Fruit fly (Drosophila melanogaster): ENCODE results near the gene Sfp24Bc.

The Sfp24Bc gene

DNA sequence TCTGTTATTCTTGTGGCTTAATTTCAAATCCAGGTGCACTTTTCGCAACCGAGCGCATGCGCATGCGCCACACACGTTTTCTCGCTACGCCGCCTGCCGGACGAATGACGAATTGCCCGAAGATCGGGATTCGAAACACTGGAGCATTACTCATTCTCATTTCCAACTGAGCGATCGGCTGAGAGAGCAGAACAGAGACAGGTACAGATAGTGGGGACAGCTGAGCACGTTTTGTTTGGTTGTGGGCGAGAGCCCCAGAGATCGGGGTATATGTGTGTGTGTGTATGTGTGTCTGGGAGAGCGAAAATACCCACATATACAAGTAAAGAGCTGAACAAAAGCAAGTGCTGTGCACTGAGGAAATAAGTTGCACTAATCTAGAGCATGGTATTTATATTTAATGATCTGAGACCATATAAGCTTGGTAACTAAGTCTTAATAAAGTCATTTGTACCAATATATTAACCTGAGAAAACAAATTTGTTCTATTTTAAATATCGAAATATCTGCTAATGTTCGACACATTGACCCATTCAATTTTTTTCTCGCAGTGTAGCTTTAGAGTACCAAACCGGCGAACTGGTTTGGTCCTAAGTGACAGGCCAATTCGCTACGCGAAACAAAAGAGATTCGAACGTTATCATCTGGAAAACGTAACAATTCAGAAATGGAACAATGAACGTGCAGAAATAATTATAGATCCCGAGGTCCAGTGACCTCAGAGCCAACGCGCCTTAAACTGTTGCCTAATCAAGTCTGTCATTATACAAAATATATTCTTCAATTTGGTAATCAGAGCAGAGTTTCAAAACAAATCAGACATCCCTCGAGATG is 38.1 kb downstream of the Sfp24Bc start (continued):
- TF ChIP-seq CG10274 (GFP tag; optimal IDR thresholded peaks at IDR 0.05) (peak; percentile 99), CG11723 (GFP tag; optimal IDR thresholded peaks at IDR 0.05) (peak; percentile 80), CG8765 (GFP tag; IDR thresholded peaks at IDR 0.05) (peak; percentile 96), Med (GFP tag) (peak; percentile 99), BtbVII (GFP tag; optimal IDR thresholded peaks at IDR 0.05) (peak; percentile 99), Aef1 (GFP tag; IDR thresholded peaks at IDR 0.05) (peak; percentile 93), Dip3 (GFP tag; optimal IDR thresholded peaks at IDR 0.05) (peak; percentile 89), pnt (GFP tag; optimal IDR thresholded peaks at IDR 0.05) (peak; percentile 97), hkb (optimal IDR thresholded peaks at IDR 0.05) (no peak), hkb (GFP tag; IDR thresholded peaks at IDR 0.05) (peak; percentile 96), CG7928 (GFP tag; optimal IDR thresholded peaks at IDR 0.05) (peak; percentile 80), ab (GFP tag; optimal IDR thresholded peaks at IDR 0.05) (peak; percentile 93), dati (GFP tag; IDR thresholded peaks at IDR 0.05) (peak; percentile 90), psq (GFP tag; optimal IDR thresholded peaks at IDR 0.05) (peak; percentile 72), Drgx (GFP tag; IDR thresholded peaks at IDR 0.05) (peak; percentile 99), Opbp (GFP tag; IDR thresholded peaks at IDR 0.05; ENCODE audit: partially characterized antibody) (no peak), CG32767 (GFP tag; IDR thresholded peaks at IDR 0.05) (peak; percentile 96), CG11456 (GFP tag; IDR thresholded peaks at IDR 0.05) (peak; percentile 93), rib (GFP tag; IDR thresholded peaks at IDR 0.05) (peak; percentile 94), CG14050 (GFP tag; IDR thresholded peaks at IDR 0.05) (peak; percentile 93), CG4360 (GFP tag; IDR thresholded peaks at IDR 0.05) (peak; percentile 87), E2f2 (GFP tag; IDR thresholded peaks at IDR 0.05) (peak; percentile 81), CG7556 (GFP tag; optimal IDR thresholded peaks at IDR 0.05) (peak; percentile 96), Rfx (GFP tag; IDR thresholded peaks at IDR 0.05) (peak; percentile 97), sens-2 (GFP tag; IDR thresholded peaks at IDR 0.05) (peak; percentile 93), ems (GFP tag; optimal IDR thresholded peaks at IDR 0.05) (peak; percentile 91), CG13624 (GFP tag; optimal IDR thresholded peaks at IDR 0.05) (peak; percentile 95), nom (GFP tag; optimal IDR thresholded peaks at IDR 0.05) (peak; percentile 96), Mrtf (GFP tag; IDR thresholded peaks at IDR 0.05) (peak; percentile 94), pho (GFP tag; optimal IDR thresholded peaks at IDR 0.05) (peak; percentile 92), pzg (GFP tag; optimal IDR thresholded peaks at IDR 0.05) (peak; percentile 27), nau (GFP tag; optimal IDR thresholded peaks at IDR 0.05) (peak; percentile 99), CG10431 (GFP tag; optimal IDR thresholded peaks at IDR 0.05) (peak; percentile 74), E2f1 (GFP tag; IDR thresholded peaks at IDR 0.05) (peak; percentile 99), Mes4 (GFP tag; optimal IDR thresholded peaks at IDR 0.05) (peak; percentile 93), org-1 (GFP tag; optimal IDR thresholded peaks at IDR 0.05) (peak; percentile 93), CG17612 (GFP tag; IDR thresholded peaks at IDR 0.05) (peak; percentile 97), pum (GFP tag; optimal IDR thresholded peaks at IDR 0.05) (peak; percentile 97), grau (tag; optimal IDR thresholded peaks at IDR 0.05) (peak; percentile 95), CG2712 (tag; optimal IDR thresholded peaks at IDR 0.05) (peak; percentile 100), Bteb2 (GFP tag; optimal IDR thresholded peaks at IDR 0.05) (peak; percentile 89), CG30020 (tag; optimal IDR thresholded peaks at IDR 0.05) (peak; percentile 72), sna (GFP tag; IDR thresholded peaks at IDR 0.05; ENCODE audit: partially characterized antibody) (no peak), Oli (tag; optimal IDR thresholded peaks at IDR 0.05) (peak; percentile 95), zen2 (GFP tag; IDR thresholded peaks at IDR 0.05; ENCODE audit: partially characterized antibody) (peak; percentile 20), CG31224 (GFP tag; IDR thresholded peaks at IDR 0.05) (peak; percentile 94), dmrt11E (tag; optimal IDR thresholded peaks at IDR 0.05) (peak; percentile 95), sr (GFP tag; IDR thresholded peaks at IDR 0.05) (peak; percentile 60; the same call in 1 of the 3 replicates), run (tag; optimal IDR thresholded peaks at IDR 0.05) (peak; percentile 75), CG1603 (tag; optimal IDR thresholded peaks at IDR 0.05) (peak; percentile 95)
